Worm (Caenorhabditis elegans) whole organism, L1 larva: ENCODE results near the gene bus-8B.

Experiments
- ets-5 ChIP-seq: fragments of 200-800 bp; sonication (Bioruptor generic); IDR thresholded peaks from 2 replicates; pipeline ENCODE4 v1.3.6; 2022; ENCODE audit warnings: missing genetic modification characterization, missing compliant biosample characterization
- fkh-10 ChIP-seq: sonication (generic microtip); optimal IDR thresholded peaks from 2 replicates; lab custom pipeline; 2017; ENCODE audit warnings: missing biosample characterization, missing genetic modification reagents, missing genetic modification characterization
- jun-1 ChIP-seq: fragments of 150-350 bp; optimal IDR thresholded peaks from 2 replicates; lab custom pipeline; 2014; ENCODE audit warnings: missing biosample characterization, missing genetic modification reagents, missing genetic modification characterization
- pag-3 ChIP-seq: sonication (generic microtip); optimal IDR thresholded peaks from 2 replicates; lab custom pipeline; 2017; ENCODE audit warnings: missing genetic modification characterization, mild to moderate bottlenecking, missing compliant biosample characterization, antibody characterized with exemption, borderline replicate concordance; ENCODE audit not compliant: insufficient read depth
- sup-37 ChIP-seq: fragments of 200-800 bp; sonication (Bioruptor generic); optimal IDR thresholded peaks from 2 replicates; lab custom pipeline; 2018; ENCODE audit warnings: mild to moderate bottlenecking, missing genetic modification characterization, missing compliant biosample characterization
- ztf-11 ChIP-seq, 2 experiments: sonication (generic microtip); optimal IDR thresholded peaks; 2 replicates each; lab custom pipeline; 2016 to 2017; ENCODE audit warnings: missing genetic modification characterization in 2 of 2, missing biosample characterization in 1 of 2, missing compliant biosample characterization in 1 of 2

ce11 chrX:5538416-5538815 lies 45.3 kb downstream of the bus-8B start, which contains the start of gene lgx-1:
- no peak for TF ChIP-seq ztf-11 (tag; optimal IDR thresholded peaks at IDR 0.05; lab: Kevin White, UChicago)
- TF ChIP-seq pag-3: no peak
- no peak for TF ChIP-seq fkh-10
- no peak for TF ChIP-seq sup-37 (GFP tag; lab: Kevin White, UChicago)
- no peak for TF ChIP-seq ets-5 (GFP tag; lab: Robert Waterston, UW)
- no peak for TF ChIP-seq jun-1 (tag; lab: Kevin White, UChicago)
